Fruit fly (Drosophila melanogaster): ENCODE measurements around the gene Peritrophin-15a.

DNA sequence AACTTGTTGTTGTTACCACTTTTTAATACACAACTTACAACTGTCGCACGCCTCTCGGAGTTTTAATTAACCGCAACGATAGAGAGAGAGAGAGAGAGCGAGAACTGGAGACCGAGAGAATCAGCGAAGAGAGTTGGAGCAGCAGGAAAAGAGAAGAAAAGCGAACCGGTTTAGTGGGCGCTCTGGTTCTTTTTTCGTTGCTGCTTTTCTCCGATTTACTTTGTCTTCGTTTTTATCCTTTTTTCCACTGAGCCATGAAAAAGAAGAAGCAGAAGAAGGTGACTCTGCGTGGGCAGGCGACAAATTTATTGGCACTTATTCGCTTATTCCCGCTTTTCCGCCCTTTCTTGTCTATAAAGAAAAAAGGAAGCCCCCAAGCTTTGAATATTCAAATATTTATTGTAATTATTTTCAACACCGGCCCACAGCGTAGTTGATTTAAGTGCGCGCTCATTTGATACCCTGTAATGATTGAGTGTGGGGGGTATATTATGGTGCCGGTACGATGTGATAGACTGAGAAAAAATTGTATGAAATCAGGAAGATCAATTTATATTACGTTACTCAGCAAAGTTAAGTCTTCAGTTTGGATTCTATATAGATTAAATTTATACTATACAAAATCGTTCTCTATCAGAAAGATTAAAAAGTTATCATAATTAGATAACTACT, 24.5 kb upstream of the Peritrophin-15a start:
- TF ChIP-seq Sp1 (GFP tag; optimal IDR thresholded peaks at IDR 0.05) = no peak
- no peak for TF ChIP-seq tai (GFP tag; optimal IDR thresholded peaks at IDR 0.05)
- TF ChIP-seq OdsH (GFP tag; optimal IDR thresholded peaks at IDR 0.05) = no peak

Measured in whole organism, wandering third instar larva.